Fruit fly (Drosophila melanogaster) whole organism, pupa: ENCODE data around the gene CG42674.
A peak's percentile ranks its signal among the peaks of the same experiment; 100 is the strongest.

Experiments used
- CG10348 ChIP-seq: fragments of 200-800 bp; sonication (Bioruptor generic); IDR thresholded peaks from 2 replicates; pipeline ENCODE4 v1.3.6; 2022; ENCODE audit warnings: missing biosample characterization, missing genetic modification characterization
- CG12605 ChIP-seq: fragments of 200-800 bp; sonication (Bioruptor generic); IDR thresholded peaks from 2 replicates; pipeline ENCODE4 v1.3.6; 2022; ENCODE audit warnings: missing biosample characterization, missing genetic modification characterization
- CG13204 ChIP-seq: fragments of 200-800 bp; sonication (Bioruptor generic); optimal IDR thresholded peaks from 2 replicates; lab custom pipeline; 2018; ENCODE audit warnings: missing biosample characterization, mild to moderate bottlenecking, missing genetic modification characterization, moderate library complexity
- CG14655 ChIP-seq: fragments of 200-800 bp; sonication (Bioruptor generic); optimal IDR thresholded peaks from 3 replicates; lab custom pipeline; 2017; ENCODE audit warnings: mild to moderate bottlenecking, missing biosample characterization, missing genetic modification reagents, missing genetic modification characterization
- CG15710 ChIP-seq: fragments of 200-800 bp; sonication (Bioruptor generic); optimal IDR thresholded peaks from 2 replicates; lab custom pipeline; 2018; ENCODE audit warnings: missing biosample characterization, mild to moderate bottlenecking, missing genetic modification characterization, moderate library complexity
- CG17806 ChIP-seq: fragments of 200-800 bp; sonication (Bioruptor generic); optimal IDR thresholded peaks from 2 replicates; lab custom pipeline; 2018; ENCODE audit warnings: missing biosample characterization, mild to moderate bottlenecking, missing genetic modification characterization, moderate library complexity
- CG32121 ChIP-seq: fragments of 200-800 bp; sonication (Bioruptor generic); IDR thresholded peaks from 2 replicates; pipeline ENCODE4 v1.3.6; 2022; ENCODE audit warnings: missing biosample characterization, missing genetic modification characterization
- CG34367 ChIP-seq: fragments of 200-800 bp; sonication (Bioruptor generic); optimal IDR thresholded peaks from 2 replicates; lab custom pipeline; 2018; ENCODE audit warnings: missing biosample characterization, mild to moderate bottlenecking, missing genetic modification characterization
- CG4496 ChIP-seq: fragments of 200-800 bp; sonication (Bioruptor generic); IDR thresholded peaks from 3 replicates; pipeline ENCODE4 v1.3.6; 2022; ENCODE audit warnings: missing biosample characterization, missing genetic modification characterization
- CG8159 ChIP-seq: fragments of 200-800 bp; sonication (Bioruptor generic); optimal IDR thresholded peaks from 3 replicates; lab custom pipeline; 2018; ENCODE audit warnings: missing biosample characterization, mild to moderate bottlenecking, missing genetic modification characterization, moderate library complexity
- CG8301 ChIP-seq: fragments of 200-800 bp; sonication (Bioruptor generic); optimal IDR thresholded peaks from 2 replicates; lab custom pipeline; 2018; ENCODE audit warnings: missing biosample characterization, mild to moderate bottlenecking, missing genetic modification characterization
- CG9948 ChIP-seq: fragments of 200-800 bp; sonication (Bioruptor generic); optimal IDR thresholded peaks from 2 replicates; lab custom pipeline; 2018; ENCODE audit warnings: missing biosample characterization, mild to moderate bottlenecking, missing genetic modification characterization, moderate library complexity
- D1 ChIP-seq: fragments of 200-800 bp; sonication (Bioruptor generic); optimal IDR thresholded peaks from 2 replicates; lab custom pipeline; 2018; ENCODE audit warnings: missing biosample characterization, mild to moderate bottlenecking, missing genetic modification characterization, moderate library complexity
- EcR ChIP-seq: fragments of 200-800 bp; sonication (Bioruptor generic); optimal IDR thresholded peaks from 3 replicates; lab custom pipeline; 2019; ENCODE audit warnings: missing biosample characterization, missing genetic modification characterization, mild to moderate bottlenecking, moderate library complexity, missing genetic modification reagents
- Ets98B ChIP-seq: fragments of 200-800 bp; sonication (Bioruptor generic); IDR thresholded peaks from 2 replicates; pipeline ENCODE4 v1.3.6; 2022; ENCODE audit warnings: missing biosample characterization, missing genetic modification characterization
- Pif1A ChIP-seq: fragments of 200-800 bp; sonication (Bioruptor generic); optimal IDR thresholded peaks from 3 replicates; lab custom pipeline; 2016; ENCODE audit warnings: missing biosample characterization, missing genetic modification characterization
- Pif1B ChIP-seq: fragments of 200-800 bp; sonication (Bioruptor generic); optimal IDR thresholded peaks from 3 replicates; lab custom pipeline; 2016; ENCODE audit warnings: missing biosample characterization, missing genetic modification characterization
- Snoo ChIP-seq: fragments of 200-800 bp; sonication (Bioruptor generic); optimal IDR thresholded peaks from 3 replicates; lab custom pipeline; 2017; ENCODE audit warnings: missing biosample characterization, mild to moderate bottlenecking, missing genetic modification characterization, inconsistent platforms
- fd96Ca ChIP-seq: fragments of 200-800 bp; sonication (Bioruptor generic); IDR thresholded peaks from 3 replicates; pipeline ENCODE4 v1.3.6; 2022; ENCODE audit warnings: missing biosample characterization, missing genetic modification characterization
- gl ChIP-seq: fragments of 200-800 bp; sonication (Bioruptor generic); optimal IDR thresholded peaks from 2 replicates; lab custom pipeline; 2018; ENCODE audit warnings: missing biosample characterization, mild to moderate bottlenecking, missing genetic modification characterization
- rn ChIP-seq: fragments of 200-800 bp; sonication (Bioruptor generic); IDR thresholded peaks from 2 replicates; pipeline ENCODE4 v1.3.6; 2022; ENCODE audit warnings: missing biosample characterization, missing genetic modification characterization

CG42674 gene

DNA sequence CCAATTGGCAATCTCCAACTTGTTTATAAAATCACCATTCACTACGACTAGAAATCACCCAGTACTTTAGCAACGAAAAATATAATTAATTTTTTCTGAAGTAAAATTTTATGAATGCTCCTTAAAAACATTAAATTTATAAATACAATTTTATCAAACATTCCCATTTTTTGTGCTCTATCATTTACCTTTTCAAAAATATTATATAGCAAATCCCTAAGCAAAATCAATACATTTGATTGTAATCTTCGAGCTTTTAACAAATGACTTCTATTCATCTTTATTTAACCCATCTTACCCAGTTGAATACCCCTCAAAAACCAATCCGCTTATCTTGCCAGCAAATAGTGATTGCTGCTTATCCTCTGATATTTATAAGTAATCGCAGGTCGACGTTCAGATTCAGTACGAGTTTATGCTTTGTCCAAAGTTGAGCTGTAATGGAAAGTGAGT lies 23.3 kb upstream of the CG42674 start, which contains the start of gene CG17145:
Gene CG17145, plus strand, starts transcription at position 403 of the 453 bp plus-strand sequence.
- TF ChIP-seq rn (GFP tag; lab: Robert Waterston, UW) (no peak), CG4496 (no peak), CG8301 (no peak), CG8159 (tag; lab: Kevin White, UChicago) (no peak), Ets98B (GFP tag; lab: Robert Waterston, UW) (no peak), Pif1A (GFP tag; lab: Kevin White, UChicago) (no peak), CG14655 (no peak), fd96Ca (GFP tag; lab: Robert Waterston, UW) (no peak), CG13204 (GFP tag; lab: Kevin White, UChicago) (no peak)
- TF ChIP-seq, all 21 proteins: peak for 0

DNA sequence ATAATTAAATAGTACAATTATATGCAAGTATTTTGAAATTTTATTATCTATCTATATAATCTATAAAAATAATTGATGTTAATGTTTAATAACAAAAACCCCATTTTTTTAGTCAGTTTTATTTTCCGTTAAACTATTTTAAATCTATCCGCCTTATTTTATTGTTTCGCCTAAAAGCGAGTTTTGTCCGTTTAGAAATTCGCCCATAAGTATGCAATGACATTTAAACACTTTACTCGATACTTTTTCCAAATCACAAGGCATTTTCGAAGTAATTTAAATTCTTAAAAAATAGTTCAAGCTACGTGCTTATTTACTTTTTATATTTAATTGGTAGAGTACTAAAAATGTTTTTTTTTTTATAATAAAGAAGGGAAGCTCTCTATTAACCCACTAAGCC lies 22.8 kb upstream of the CG42674 start:
- TF ChIP-seq D1 (tag; lab: Kevin White, UChicago) (peak; percentile 83), EcR (GFP tag; lab: Kevin White, UChicago) (no peak)

DNA sequence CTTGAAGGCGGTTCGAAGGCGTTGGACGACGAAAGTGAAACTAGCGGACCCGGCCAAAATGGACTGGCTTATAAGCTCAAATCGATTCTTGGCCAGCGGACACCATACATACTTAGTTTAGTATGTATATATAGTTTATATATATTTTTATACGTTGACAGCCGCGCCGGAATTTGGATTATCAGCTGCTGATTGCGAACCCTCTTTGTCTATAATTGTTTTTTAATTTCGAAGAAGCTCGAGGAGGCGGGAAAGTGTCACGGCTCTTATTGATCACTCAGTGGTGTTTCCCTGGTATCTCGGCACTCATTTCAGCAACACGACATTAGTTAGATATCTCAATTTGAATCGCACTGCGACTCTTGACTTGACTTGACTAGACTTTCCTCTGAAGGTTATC lies 22.3 kb upstream of the CG42674 start, which contains the start of gene CG6933:
Gene CG6933, minus strand, starts transcription at position 47 of the 400 bp plus-strand sequence.
- no peak for TF ChIP-seq CG13204 (GFP tag; lab: Kevin White, UChicago)
- TF ChIP-seq D1 (tag; lab: Kevin White, UChicago): no peak
- TF ChIP-seq rn (GFP tag; lab: Robert Waterston, UW): no peak
- TF ChIP-seq CG12605 (GFP tag; lab: Robert Waterston, UW): no peak
- no peak for TF ChIP-seq CG14655
- no peak for TF ChIP-seq CG17806 (tag; lab: Kevin White, UChicago)
- TF ChIP-seq Ets98B (GFP tag; lab: Robert Waterston, UW): no peak
- no peak for TF ChIP-seq CG8301
- no peak for TF ChIP-seq Snoo (tag; lab: Kevin White, UChicago)
- no peak for TF ChIP-seq CG10348 (GFP tag; lab: Robert Waterston, UW)
- no peak for TF ChIP-seq Pif1B (GFP tag; lab: Kevin White, UChicago)
- no peak for TF ChIP-seq CG32121 (GFP tag; lab: Robert Waterston, UW)
- no peak for TF ChIP-seq CG9948 (tag; lab: Kevin White, UChicago)
- no peak for TF ChIP-seq gl (tag; lab: Kevin White, UChicago)
- no peak for TF ChIP-seq CG4496
- TF ChIP-seq CG34367 (tag; lab: Kevin White, UChicago): no peak
- no peak for TF ChIP-seq CG8159 (tag; lab: Kevin White, UChicago)

DNA sequence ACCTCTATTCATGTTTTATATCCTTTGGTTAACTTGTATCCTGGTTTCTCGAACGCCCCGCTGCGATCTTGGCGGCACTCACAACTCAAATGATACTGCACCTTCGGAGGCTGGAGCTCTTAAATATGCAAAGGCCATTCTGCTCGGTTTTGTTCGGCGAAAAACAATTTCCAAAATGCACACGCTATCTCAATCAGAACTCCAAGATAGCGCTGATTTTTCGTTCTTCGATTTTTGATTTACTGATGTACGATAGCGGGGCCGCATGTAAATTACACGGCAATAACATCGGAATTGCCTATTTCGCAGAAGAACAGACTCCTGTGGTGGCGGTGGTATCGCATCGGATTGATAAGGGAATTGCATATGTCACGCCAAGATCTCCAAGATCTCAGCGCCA lies 13.9 kb upstream of the CG42674 start, which contains the start of gene CG7017:
Gene CG7017, minus strand, starts transcription at position 101 of the 400 bp plus-strand sequence.
- no peak for TF ChIP-seq CG8159 (tag; lab: Kevin White, UChicago)
- TF ChIP-seq rn (GFP tag; lab: Robert Waterston, UW): no peak
- no peak for TF ChIP-seq Snoo (tag; lab: Kevin White, UChicago)

DNA sequence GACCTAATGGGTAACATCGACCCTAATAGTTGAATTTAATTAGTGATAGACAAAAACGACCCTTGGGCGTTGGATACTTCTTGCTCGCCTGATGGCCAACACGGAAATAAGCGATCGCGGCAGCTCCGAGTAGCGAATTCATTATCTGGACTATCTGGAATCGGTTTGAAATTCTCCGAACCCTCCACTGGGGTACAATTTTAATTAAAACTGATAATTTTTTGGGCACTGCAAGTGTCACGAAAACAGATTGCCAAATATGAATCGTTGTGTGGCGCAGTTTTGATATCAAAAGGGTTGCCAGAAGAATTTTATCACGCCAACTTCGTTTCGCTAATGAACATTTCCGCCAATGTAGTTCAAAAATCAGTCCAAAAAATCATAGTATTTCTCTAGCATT lies 11.8 kb upstream of the CG42674 start:
- no peak for TF ChIP-seq D1 (tag; lab: Kevin White, UChicago)
- no peak for TF ChIP-seq CG17806 (tag; lab: Kevin White, UChicago)
- no peak for TF ChIP-seq CG12605 (GFP tag; lab: Robert Waterston, UW)
- no peak for TF ChIP-seq CG34367 (tag; lab: Kevin White, UChicago)
- TF ChIP-seq CG4496: no peak
- TF ChIP-seq Snoo (tag; lab: Kevin White, UChicago): no peak
- no peak for TF ChIP-seq Pif1A (GFP tag; lab: Kevin White, UChicago)
- TF ChIP-seq CG13204 (GFP tag; lab: Kevin White, UChicago): no peak
- TF ChIP-seq gl (tag; lab: Kevin White, UChicago): no peak
- TF ChIP-seq CG32121 (GFP tag; lab: Robert Waterston, UW): no peak
- TF ChIP-seq Ets98B (GFP tag; lab: Robert Waterston, UW): no peak
- no peak for TF ChIP-seq CG9948 (tag; lab: Kevin White, UChicago)
- no peak for TF ChIP-seq CG10348 (GFP tag; lab: Robert Waterston, UW)
- TF ChIP-seq CG8159 (tag; lab: Kevin White, UChicago): no peak
- no peak for TF ChIP-seq fd96Ca (GFP tag; lab: Robert Waterston, UW)
- TF ChIP-seq Pif1B (GFP tag; lab: Kevin White, UChicago): no peak
- TF ChIP-seq CG8301: no peak
- no peak for TF ChIP-seq CG15710 (tag; lab: Kevin White, UChicago)
- TF ChIP-seq rn (GFP tag; lab: Robert Waterston, UW): no peak

DNA sequence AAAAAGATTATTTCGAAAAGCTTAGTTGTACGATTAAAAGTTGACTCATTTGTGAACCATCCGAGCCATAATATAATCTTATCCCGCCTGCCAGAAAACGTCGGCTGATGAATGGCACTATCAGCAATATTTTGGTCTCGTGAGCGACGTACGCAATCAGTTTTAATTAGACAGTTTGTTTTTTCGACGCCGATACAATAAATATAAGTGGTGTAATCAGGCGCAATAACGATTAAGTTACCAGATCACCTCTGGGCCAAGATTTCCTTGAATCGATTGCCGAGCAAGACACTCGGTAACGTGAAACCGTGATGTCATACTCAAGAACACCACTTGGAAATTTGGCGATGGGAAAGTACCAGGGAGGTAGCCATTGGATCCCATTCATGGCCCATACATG lies 11.0 kb upstream of the CG42674 start:
- TF ChIP-seq CG8159 (tag; lab: Kevin White, UChicago): no peak
- TF ChIP-seq CG17806 (tag; lab: Kevin White, UChicago): no peak
- no peak for TF ChIP-seq EcR (GFP tag; lab: Kevin White, UChicago)
- no peak for TF ChIP-seq CG10348 (GFP tag; lab: Robert Waterston, UW)
- TF ChIP-seq rn (GFP tag; lab: Robert Waterston, UW): no peak
- no peak for TF ChIP-seq Snoo (tag; lab: Kevin White, UChicago)
- TF ChIP-seq gl (tag; lab: Kevin White, UChicago): no peak
- TF ChIP-seq CG15710 (tag; lab: Kevin White, UChicago): no peak
- no peak for TF ChIP-seq CG34367 (tag; lab: Kevin White, UChicago)
- TF ChIP-seq, all 21 proteins: peak for 0
